Fruit fly (Drosophila melanogaster) whole organism, embryonic: Measurements from ENCODE around the gene CG9928.

Experiments used
- Ada2b ChIP-seq: fragments of 200-800 bp; sonication (Bioruptor generic); IDR thresholded peaks from 2 replicates; pipeline ENCODE4 v1.3.6; 2022; ENCODE audit warnings: missing biosample characterization, missing genetic modification characterization
- Antp ChIP-seq: fragments of 200-800 bp; sonication (Bioruptor generic); optimal IDR thresholded peaks from 3 replicates; lab custom pipeline; 2016; ENCODE audit warnings: missing biosample characterization, missing genetic modification characterization
- Asciz ChIP-seq: fragments of 200-800 bp; sonication (Bioruptor generic); optimal IDR thresholded peaks from 2 replicates; lab custom pipeline; 2017; ENCODE audit warnings: missing biosample characterization, mild to moderate bottlenecking, missing genetic modification characterization, missing genetic modification reagents
- Bteb2 ChIP-seq: fragments of 200-800 bp; sonication (Bioruptor generic); optimal IDR thresholded peaks from 2 replicates; lab custom pipeline; 2016; ENCODE audit warnings: missing biosample characterization, missing genetic modification characterization
- CG10209 ChIP-seq: fragments of 200-800 bp; sonication (Bioruptor generic); optimal IDR thresholded peaks from 3 replicates; lab custom pipeline; 2017; ENCODE audit warnings: missing biosample characterization, mild to moderate bottlenecking, missing genetic modification characterization, missing genetic modification reagents
- CG10543 ChIP-seq: fragments of 200-800 bp; sonication (Bioruptor generic); optimal IDR thresholded peaks from 3 replicates; lab custom pipeline; 2017; ENCODE audit warnings: missing biosample characterization, mild to moderate bottlenecking, missing genetic modification characterization, moderate library complexity
- CG11695 ChIP-seq: fragments of 200-800 bp; sonication (Bioruptor generic); IDR thresholded peaks from 3 replicates; pipeline ENCODE4 v1.3.6; 2022; ENCODE audit warnings: missing biosample characterization, missing genetic modification characterization
- CG12659 ChIP-seq: fragments of 200-800 bp; sonication (Bioruptor generic); optimal IDR thresholded peaks from 3 replicates; lab custom pipeline; 2017; ENCODE audit warnings: mild to moderate bottlenecking, missing biosample characterization, missing genetic modification reagents, missing genetic modification characterization
- CG12769 ChIP-seq: fragments of 200-800 bp; sonication (Bioruptor generic); optimal IDR thresholded peaks from 2 replicates; lab custom pipeline; 2019; ENCODE audit warnings: missing biosample characterization, mild to moderate bottlenecking, missing genetic modification characterization, moderate library complexity
- CG13424 ChIP-seq: fragments of 200-800 bp; sonication (Bioruptor generic); optimal IDR thresholded peaks from 2 replicates; lab custom pipeline; 2019; ENCODE audit warnings: missing biosample characterization, mild to moderate bottlenecking, missing genetic modification characterization, moderate library complexity
- CG15269 ChIP-seq: fragments of 200-800 bp; sonication (Bioruptor generic); optimal IDR thresholded peaks from 2 replicates; lab custom pipeline; 2018; ENCODE audit warnings: missing biosample characterization, mild to moderate bottlenecking, missing genetic modification characterization, moderate library complexity
- CG17328 ChIP-seq: fragments of 200-800 bp; sonication (Bioruptor generic); IDR thresholded peaks from 2 replicates; pipeline ENCODE4 v1.3.6; 2022; ENCODE audit warnings: missing biosample characterization, missing genetic modification characterization
- CG2116 ChIP-seq: fragments of 200-800 bp; sonication (Bioruptor generic); optimal IDR thresholded peaks from 3 replicates; lab custom pipeline; 2018; ENCODE audit warnings: missing biosample characterization, mild to moderate bottlenecking, missing genetic modification characterization
- CG2678 ChIP-seq: fragments of 200-800 bp; sonication (Bioruptor generic); optimal IDR thresholded peaks from 3 replicates; lab custom pipeline; 2019; ENCODE audit warnings: missing biosample characterization, mild to moderate bottlenecking, missing genetic modification characterization, moderate library complexity
- CG4424 ChIP-seq: fragments of 200-800 bp; sonication (Bioruptor generic); optimal IDR thresholded peaks from 3 replicates; lab custom pipeline; 2016; ENCODE audit warnings: missing biosample characterization, missing genetic modification characterization
- CG4730 ChIP-seq: fragments of 200-800 bp; sonication (Bioruptor generic); IDR thresholded peaks from 2 replicates; pipeline ENCODE4 v1.3.6; 2022; ENCODE audit warnings: missing biosample characterization, missing genetic modification characterization
- CG5245 ChIP-seq: fragments of 200-800 bp; sonication (Bioruptor generic); optimal IDR thresholded peaks from 3 replicates; lab custom pipeline; 2016; ENCODE audit warnings: missing biosample characterization, missing genetic modification characterization
- CG6813 ChIP-seq: fragments of 200-800 bp; sonication (Bioruptor generic); optimal IDR thresholded peaks from 2 replicates; lab custom pipeline; 2017; ENCODE audit warnings: missing biosample characterization, missing genetic modification characterization, mild to moderate bottlenecking, moderate library complexity, missing genetic modification reagents
- CG7357 ChIP-seq: fragments of 200-800 bp; sonication (Bioruptor generic); IDR thresholded peaks from 3 replicates; pipeline ENCODE4 v1.3.6; 2022; ENCODE audit warnings: missing biosample characterization, missing genetic modification characterization
- CG7786 ChIP-seq: fragments of 200-800 bp; sonication (Bioruptor generic); optimal IDR thresholded peaks from 2 replicates; lab custom pipeline; 2016; ENCODE audit warnings: missing biosample characterization, missing genetic modification characterization
- CG9932 ChIP-seq: fragments of 200-800 bp; sonication (Bioruptor generic); IDR thresholded peaks from 2 replicates; pipeline ENCODE4 v1.3.6; 2022; ENCODE audit warnings: missing biosample characterization, missing genetic modification characterization
- H15 ChIP-seq: fragments of 200-800 bp; sonication (Bioruptor generic); IDR thresholded peaks from 3 replicates; pipeline ENCODE4 v1.3.6; 2022; ENCODE audit warnings: missing biosample characterization, missing genetic modification characterization
- HLHmδ ChIP-seq: fragments of 200-800 bp; sonication (Bioruptor generic); optimal IDR thresholded peaks from 2 replicates; lab custom pipeline; 2018; ENCODE audit warnings: missing biosample characterization, mild to moderate bottlenecking, missing genetic modification characterization, moderate library complexity
- Hr78 ChIP-seq, 2 experiments: fragments of 200-800 bp in 1 of 2; fragments of >200 bp in 1 of 2; sonication (Bioruptor generic) in 1 of 2; optimal IDR thresholded peaks; 2 replicates each; lab custom pipeline; 2017 to 2019; ENCODE audit warnings: missing biosample characterization in 2 of 2, missing genetic modification characterization in 2 of 2, mild to moderate bottlenecking in 1 of 2, moderate library complexity in 1 of 2
- Lpt ChIP-seq: fragments of >200 bp; optimal IDR thresholded peaks from 2 replicates; lab custom pipeline; 2018; ENCODE audit warnings: missing biosample characterization, missing genetic modification characterization
- Neu2 ChIP-seq: fragments of 200-800 bp; sonication (Bioruptor generic); optimal IDR thresholded peaks from 3 replicates; lab custom pipeline; 2016; ENCODE audit warnings: missing biosample characterization, missing genetic modification characterization, borderline replicate concordance
- NfI ChIP-seq: fragments of 200-800 bp; sonication (Bioruptor generic); optimal IDR thresholded peaks from 3 replicates; lab custom pipeline; 2018; ENCODE audit warnings: missing biosample characterization, mild to moderate bottlenecking, missing genetic modification characterization, moderate library complexity
- Side ChIP-seq: fragments of 200-800 bp; sonication (Bioruptor generic); optimal IDR thresholded peaks from 2 replicates; lab custom pipeline; 2016; ENCODE audit warnings: missing biosample characterization, missing genetic modification characterization
- abd-A ChIP-seq: fragments of 200-800 bp; sonication (Bioruptor generic); optimal IDR thresholded peaks from 3 replicates; lab custom pipeline; 2019; ENCODE audit warnings: missing biosample characterization, mild to moderate bottlenecking, missing genetic modification characterization, moderate library complexity
- amos ChIP-seq: fragments of 200-800 bp; sonication (Bioruptor generic); IDR thresholded peaks from 2 replicates; pipeline ENCODE4 v1.3.6; 2022; ENCODE audit warnings: missing biosample characterization, missing genetic modification characterization; ENCODE audit not compliant: partially characterized antibody
- aop ChIP-seq: fragments of 200-800 bp; sonication (Bioruptor generic); IDR thresholded peaks from 2 replicates; pipeline ENCODE4 v1.3.6; 2022; ENCODE audit warnings: missing biosample characterization, missing genetic modification characterization
- cad ChIP-seq: fragments of >200 bp; optimal IDR thresholded peaks from 2 replicates; lab custom pipeline; 2017; ENCODE audit warnings: missing biosample characterization, missing genetic modification characterization
- dmrt11E ChIP-seq: fragments of 200-800 bp; sonication (Bioruptor generic); optimal IDR thresholded peaks from 3 replicates; lab custom pipeline; 2018; ENCODE audit warnings: missing biosample characterization, mild to moderate bottlenecking, missing genetic modification characterization, moderate library complexity
- esg ChIP-seq: fragments of 200-800 bp; sonication (Bioruptor generic); conservative IDR thresholded peaks from 2 replicates; pipeline ENCODE4 v1.3.6; 2022; ENCODE audit warnings: missing biosample characterization, missing genetic modification characterization
- gcm2 ChIP-seq: fragments of 200-800 bp; sonication (Bioruptor generic); optimal IDR thresholded peaks from 2 replicates; lab custom pipeline; 2016; ENCODE audit warnings: missing biosample characterization, missing genetic modification characterization
- hb ChIP-seq: fragments of 200-800 bp; sonication (Bioruptor generic); IDR thresholded peaks from 3 replicates; pipeline ENCODE4 v1.3.6; 2022; ENCODE audit warnings: missing biosample characterization, missing genetic modification characterization; ENCODE audit not compliant: partially characterized antibody
- jigr1 ChIP-seq: fragments of 200-800 bp; sonication (Bioruptor generic); IDR thresholded peaks from 3 replicates; pipeline ENCODE4 v1.3.6; 2022; ENCODE audit warnings: missing biosample characterization, missing genetic modification characterization
- lab ChIP-seq: fragments of 200-800 bp; sonication (Bioruptor generic); optimal IDR thresholded peaks from 3 replicates; lab custom pipeline; 2017; ENCODE audit warnings: missing biosample characterization, missing genetic modification characterization, mild to moderate bottlenecking, moderate library complexity, missing genetic modification reagents
- nmo ChIP-seq: fragments of 200-800 bp; sonication (Bioruptor generic); optimal IDR thresholded peaks from 2 replicates; lab custom pipeline; 2018; ENCODE audit warnings: missing biosample characterization, mild to moderate bottlenecking, missing genetic modification characterization, moderate library complexity
- p53 ChIP-seq: fragments of 200-800 bp; sonication (Bioruptor generic); optimal IDR thresholded peaks from 2 replicates; lab custom pipeline; 2016; ENCODE audit warnings: missing biosample characterization, missing genetic modification characterization
- sc ChIP-seq, 3 experiments: fragments of >200 bp in 2 of 3; fragments of 200-800 bp in 1 of 3; sonication (Bioruptor generic) in 1 of 3; optimal IDR thresholded peaks; 2 replicates in 2 of 3; 3 replicates in 1 of 3; lab custom pipeline; 2017; ENCODE audit warnings: mild to moderate bottlenecking in 1 of 3, missing biosample characterization in 1 of 3, missing genetic modification characterization in 1 of 3, missing genetic modification reagents in 1 of 3
- sens ChIP-seq: fragments of 200-800 bp; sonication (Bioruptor generic); peaks from one replicate; lab custom pipeline; 2016; ENCODE audit warnings: missing biosample characterization, missing genetic modification characterization
- slou ChIP-seq: fragments of 200-800 bp; sonication (Bioruptor generic); optimal IDR thresholded peaks from 3 replicates; lab custom pipeline; 2016; ENCODE audit warnings: missing biosample characterization, missing genetic modification characterization
- stwl ChIP-seq: fragments of 200-800 bp; sonication (Bioruptor generic); optimal IDR thresholded peaks from 3 replicates; lab custom pipeline; 2018; ENCODE audit warnings: missing biosample characterization, mild to moderate bottlenecking, missing genetic modification characterization, moderate library complexity
- trem ChIP-seq: fragments of 200-800 bp; optimal IDR thresholded peaks from 3 replicates; lab custom pipeline; 2019; ENCODE audit warnings: missing biosample characterization, mild to moderate bottlenecking, missing genetic modification characterization, moderate library complexity
- unc-4 ChIP-seq: fragments of 200-800 bp; sonication (Bioruptor generic); IDR thresholded peaks from 2 replicates; pipeline ENCODE4 v1.3.6; 2022; ENCODE audit warnings: missing biosample characterization, missing genetic modification characterization; ENCODE audit not compliant: partially characterized antibody
- wek ChIP-seq: fragments of 200-800 bp; sonication (Bioruptor generic); optimal IDR thresholded peaks from 3 replicates; lab custom pipeline; 2018; ENCODE audit warnings: missing biosample characterization, mild to moderate bottlenecking, missing genetic modification characterization, moderate library complexity
- yki ChIP-seq: fragments of >200 bp; optimal IDR thresholded peaks from 3 replicates; lab custom pipeline; 2018
- zen2 ChIP-seq: fragments of 200-800 bp; sonication (Bioruptor generic); IDR thresholded peaks from 3 replicates; pipeline ENCODE4 v1.3.6; 2022; ENCODE audit warnings: missing biosample characterization, missing genetic modification characterization; ENCODE audit not compliant: partially characterized antibody
- zfh1 ChIP-seq: fragments of 200-800 bp; sonication (Bioruptor generic); IDR thresholded peaks from 3 replicates; pipeline ENCODE4 v1.3.6; 2022; ENCODE audit warnings: missing biosample characterization, missing genetic modification characterization

CG9928 gene

DNA sequence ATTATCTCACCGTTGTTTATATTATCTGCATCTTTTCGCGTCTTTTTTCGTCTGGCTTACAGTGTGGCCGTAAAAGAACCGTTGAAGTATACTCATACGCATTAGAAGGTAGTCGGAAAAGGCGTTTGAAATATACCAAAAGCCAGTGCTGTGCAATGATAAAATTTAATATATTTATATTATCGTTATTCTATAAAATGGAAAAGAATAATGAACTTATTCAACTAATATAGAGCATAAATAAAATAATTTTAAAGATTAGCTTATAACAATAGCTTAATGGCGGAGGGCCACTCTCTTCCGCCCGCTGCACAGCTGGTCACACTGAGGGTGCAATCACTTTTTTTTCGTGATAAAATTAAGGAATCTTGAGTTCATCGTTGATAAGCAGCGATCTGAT is 49.2 kb upstream of the CG9928 start, which contains the start of the genes CG16974 and Edem2 (continued):
- no peak for TF ChIP-seq Hr78 (GFP tag; optimal IDR thresholded peaks at IDR 0.05; lab: Kevin White, UChicago)
- peak; percentile 73 for TF ChIP-seq CG13424
- no peak for TF ChIP-seq Side (GFP tag; lab: Kevin White, UChicago)
- no peak for TF ChIP-seq Neu2 (GFP tag; lab: Kevin White, UChicago)
- TF ChIP-seq CG12659, result peak; percentile 90
- TF ChIP-seq hb, result no peak
- no peak for TF ChIP-seq jigr1 (GFP tag; lab: Robert Waterston, UW)
- TF ChIP-seq esg (GFP tag; lab: Robert Waterston, UW), result peak; percentile 65
- TF ChIP-seq yki (lab: Kevin White, UChicago), result no peak
- TF ChIP-seq CG10209, result no peak
- TF ChIP-seq gcm2, result no peak
- TF ChIP-seq H15 (GFP tag; lab: Robert Waterston, UW), result peak; percentile 43; the same call in 1 of the 3 replicates
- no peak for TF ChIP-seq Asciz (GFP tag; lab: Kevin White, UChicago)
- no peak for TF ChIP-seq sc (optimal IDR thresholded peaks at IDR 0.05; lab: Kevin White, UChicago)
- no peak for TF ChIP-seq sc (GFP tag; optimal IDR thresholded peaks at IDR 0.05; lab: Kevin White, UChicago)
- TF ChIP-seq cad, result no peak
- TF ChIP-seq CG4730 (GFP tag; lab: Robert Waterston, UW), result peak; percentile 69
- peak; percentile 74 for TF ChIP-seq CG2116 (GFP tag; lab: Kevin White, UChicago)
- peak; percentile 70 for TF ChIP-seq dmrt11E (tag; lab: Kevin White, UChicago)
- TF ChIP-seq Lpt (GFP tag; lab: Kevin White, UChicago), result no peak
- no peak for TF ChIP-seq CG12769
- TF ChIP-seq nmo, result peak; percentile 84
- TF ChIP-seq wek (GFP tag; lab: Kevin White, UChicago), result no peak
- TF ChIP-seq CG5245 (GFP tag; lab: Kevin White, UChicago), result peak; percentile 51
- TF ChIP-seq CG17328, result peak; percentile 70
- peak; percentile 87 for TF ChIP-seq trem (tag; lab: Kevin White, UChicago)
- peak; percentile 81 for TF ChIP-seq zfh1 (GFP tag; lab: Robert Waterston, UW)
- TF ChIP-seq CG6813 (GFP tag; lab: Kevin White, UChicago), result no peak
- no peak for TF ChIP-seq aop (GFP tag; lab: Robert Waterston, UW)
- no peak for TF ChIP-seq unc-4 (GFP tag; lab: Robert Waterston, UW)
- no peak for TF ChIP-seq HLHmδ (GFP tag; lab: Kevin White, UChicago)
- TF ChIP-seq CG15269 (tag; lab: Kevin White, UChicago), result no peak
- peak; percentile 8 for TF ChIP-seq Bteb2 (GFP tag; lab: Kevin White, UChicago)
- TF ChIP-seq zen2 (GFP tag; lab: Robert Waterston, UW), result no peak
- TF ChIP-seq p53, result no peak
- TF ChIP-seq Antp (GFP tag; lab: Kevin White, UChicago), result no peak
- peak; percentile 73 for TF ChIP-seq CG11695
- TF ChIP-seq sens, result no peak
- peak; percentile 88 for TF ChIP-seq stwl
- no peak for TF ChIP-seq NfI (GFP tag; lab: Kevin White, UChicago)
- no peak for TF ChIP-seq CG10543
- TF ChIP-seq lab, result no peak
- TF ChIP-seq CG7786 (GFP tag; lab: Kevin White, UChicago), result no peak
- no peak for TF ChIP-seq CG4424 (GFP tag; lab: Kevin White, UChicago)
- TF ChIP-seq CG7357 (GFP tag; lab: Robert Waterston, UW), result peak; percentile 46; the same call in 1 of the 3 replicates
- TF ChIP-seq abd-A (tag; lab: Kevin White, UChicago), result no peak
- TF ChIP-seq slou (GFP tag; lab: Kevin White, UChicago), result peak; percentile 70
- TF ChIP-seq CG9932, result peak; percentile 83
- TF ChIP-seq Ada2b, result peak; percentile 64
- no peak for TF ChIP-seq amos (GFP tag; lab: Robert Waterston, UW)
- TF ChIP-seq CG2678 (tag; lab: Kevin White, UChicago), result no peak
